Worm (Caenorhabditis elegans) whole organism, L3 larva: ENCODE results near the gene idpc-5.

Source experiments
- ZK546.5 ChIP-seq: sonication (generic microtip); optimal IDR thresholded peaks from 2 replicates; lab custom pipeline; 2017; ENCODE audit warnings: missing biosample characterization, missing genetic modification characterization
- aly-2 ChIP-seq: fragments of 150-350 bp; optimal IDR thresholded peaks from 2 replicates; lab custom pipeline; 2014; ENCODE audit warnings: missing biosample characterization, missing genetic modification characterization
- ceh-28 ChIP-seq: fragments of 150-350 bp; optimal IDR thresholded peaks from 2 replicates; lab custom pipeline; 2014; ENCODE audit warnings: missing biosample characterization, missing genetic modification reagents, missing genetic modification characterization
- ceh-82 ChIP-seq: fragments of 150-350 bp; optimal IDR thresholded peaks from 2 replicates; lab custom pipeline; 2014; ENCODE audit warnings: missing biosample characterization, missing genetic modification characterization
- egl-27 ChIP-seq: sonication (generic microtip); optimal IDR thresholded peaks from 4 replicates; lab custom pipeline; 2017; ENCODE audit warnings: missing biosample characterization, missing genetic modification reagents, missing genetic modification characterization
- egl-5 ChIP-seq: fragments of 150-350 bp; optimal IDR thresholded peaks from 2 replicates; lab custom pipeline; 2017; ENCODE audit warnings: missing biosample characterization, missing genetic modification reagents, missing genetic modification characterization, inconsistent platforms
- elt-1 ChIP-seq: fragments of 150-350 bp; optimal IDR thresholded peaks from 2 replicates; lab custom pipeline; 2014; ENCODE audit warnings: missing biosample characterization, missing genetic modification characterization
- elt-2 ChIP-seq: sonication (generic microtip); optimal IDR thresholded peaks from 2 replicates; lab custom pipeline; 2016; ENCODE audit warnings: missing genetic modification reagents, mild to moderate bottlenecking, missing genetic modification characterization, missing compliant biosample characterization
- elt-3 ChIP-seq, 3 experiments: fragments of 150-350 bp in 1 of 3; sonication (generic microtip) in 2 of 3; optimal IDR thresholded peaks; 2 replicates in 2 of 3; 4 replicates in 1 of 3; lab custom pipeline; 2014 to 2017; ENCODE audit warnings: missing biosample characterization in 3 of 3, missing genetic modification characterization in 3 of 3
- eor-1 ChIP-seq, 2 experiments: fragments of 150-350 bp; optimal IDR thresholded peaks; 2 replicates each; lab custom pipeline; 2014 to 2018; ENCODE audit warnings: missing biosample characterization in 2 of 2, missing genetic modification characterization in 2 of 2
- fos-1 ChIP-seq: fragments of 150-350 bp; optimal IDR thresholded peaks from 2 replicates; lab custom pipeline; 2014; ENCODE audit warnings: missing biosample characterization, missing genetic modification characterization
- hmg-11 ChIP-seq: sonication (generic microtip); optimal IDR thresholded peaks from 2 replicates; lab custom pipeline; 2016; ENCODE audit warnings: missing genetic modification characterization, missing compliant biosample characterization
- jun-1 ChIP-seq: fragments of 150-350 bp; optimal IDR thresholded peaks from 2 replicates; lab custom pipeline; 2014; ENCODE audit warnings: missing biosample characterization, missing genetic modification reagents, missing genetic modification characterization
- lin-15B ChIP-seq: fragments of 150-350 bp; optimal IDR thresholded peaks from 2 replicates; lab custom pipeline; 2014; ENCODE audit warnings: missing biosample characterization, missing genetic modification characterization
- lin-39 ChIP-seq: fragments of 150-350 bp; optimal IDR thresholded peaks from 2 replicates; lab custom pipeline; 2018; ENCODE audit warnings: missing biosample characterization, missing genetic modification reagents, missing genetic modification characterization
- lsy-12 ChIP-seq: sonication (generic microtip); optimal IDR thresholded peaks from 2 replicates; lab custom pipeline; 2016; ENCODE audit warnings: mild to moderate bottlenecking, missing genetic modification characterization, missing compliant biosample characterization
- mdl-1 ChIP-seq: fragments of 150-350 bp; optimal IDR thresholded peaks from 2 replicates; lab custom pipeline; 2014; ENCODE audit warnings: missing biosample characterization, missing genetic modification characterization
- nhr-11 ChIP-seq: fragments of 150-350 bp; optimal IDR thresholded peaks from 2 replicates; lab custom pipeline; 2014; ENCODE audit warnings: missing biosample characterization, missing genetic modification characterization
- nhr-12 ChIP-seq: fragments of 150-350 bp; optimal IDR thresholded peaks from 2 replicates; lab custom pipeline; 2014; ENCODE audit warnings: missing biosample characterization, missing genetic modification characterization
- nhr-23 ChIP-seq: fragments of 150-350 bp; optimal IDR thresholded peaks from 2 replicates; lab custom pipeline; 2014; ENCODE audit warnings: missing biosample characterization, missing genetic modification reagents, missing genetic modification characterization
- nhr-237 ChIP-seq: fragments of 150-350 bp; optimal IDR thresholded peaks from 2 replicates; lab custom pipeline; 2014; ENCODE audit warnings: missing biosample characterization, missing genetic modification characterization
- nhr-25 ChIP-seq: sonication (generic microtip); optimal IDR thresholded peaks from 2 replicates; lab custom pipeline; 2017; ENCODE audit warnings: missing biosample characterization, missing genetic modification characterization
- nhr-43 ChIP-seq: sonication (generic microtip); optimal IDR thresholded peaks from 2 replicates; lab custom pipeline; 2016; ENCODE audit warnings: mild to moderate bottlenecking, missing genetic modification characterization, missing compliant biosample characterization; ENCODE audit not compliant: poor library complexity, severe bottlenecking
- nhr-76 ChIP-seq: fragments of 150-350 bp; sonication (generic microtip); optimal IDR thresholded peaks from 5 replicates; lab custom pipeline; 2014; ENCODE audit warnings: missing biosample characterization, missing genetic modification characterization
- pha-4 ChIP-seq: fragments of 150-350 bp; optimal IDR thresholded peaks from 2 replicates; lab custom pipeline; 2014; ENCODE audit warnings: missing biosample characterization, missing genetic modification reagents, missing genetic modification characterization
- pqm-1 ChIP-seq: fragments of 150-350 bp; optimal IDR thresholded peaks from 2 replicates; lab custom pipeline; 2017; ENCODE audit warnings: missing biosample characterization, missing genetic modification characterization, inconsistent platforms
- sea-2 ChIP-seq: fragments of 150-350 bp; sonication (generic microtip); optimal IDR thresholded peaks from 4 replicates; lab custom pipeline; 2014; ENCODE audit warnings: missing biosample characterization, missing genetic modification reagents, missing genetic modification characterization
- skn-1 ChIP-seq: fragments of 150-350 bp; optimal IDR thresholded peaks from 2 replicates; lab custom pipeline; 2014; ENCODE audit warnings: missing biosample characterization, missing genetic modification characterization
- snpc-4 ChIP-seq: fragments of 150-350 bp; optimal IDR thresholded peaks from 2 replicates; lab custom pipeline; 2014; ENCODE audit warnings: missing biosample characterization, missing genetic modification characterization
- tbx-2 ChIP-seq: sonication (generic microtip); optimal IDR thresholded peaks from 2 replicates; lab custom pipeline; 2016; ENCODE audit warnings: mild to moderate bottlenecking, missing genetic modification characterization, missing compliant biosample characterization
- unc-39 ChIP-seq: sonication (generic microtip); optimal IDR thresholded peaks from 4 replicates; lab custom pipeline; 2017; ENCODE audit warnings: missing biosample characterization, missing genetic modification characterization
- ztf-11 ChIP-seq: fragments of 150-350 bp; optimal IDR thresholded peaks from 2 replicates; lab custom pipeline; 2014; ENCODE audit warnings: missing biosample characterization, missing genetic modification characterization

The idpc-5 gene

ce11 chrV:9584263-9584662 lies 38.5 kb downstream of the idpc-5 start:
- TF ChIP-seq eor-1 (tag; optimal IDR thresholded peaks at IDR 0.05; lab: Kevin White, UChicago) (no peak), skn-1 (tag; lab: Kevin White, UChicago) (no peak), ceh-82 (no peak), fos-1 (tag; lab: Kevin White, UChicago) (no peak), nhr-43 (no peak), ceh-28 (tag; lab: Kevin White, UChicago) (no peak), lin-39 (no peak), jun-1 (tag; lab: Kevin White, UChicago) (no peak), nhr-11 (no peak), pha-4 (no peak), lsy-12 (no peak), nhr-76 (no peak), tbx-2 (tag; lab: Kevin White, UChicago) (no peak), sea-2 (GFP tag; lab: Kevin White, UChicago) (no peak), mdl-1 (no peak), egl-5 (tag; lab: Kevin White, UChicago) (no peak), elt-1 (tag; lab: Kevin White, UChicago) (no peak), lin-15B (tag; lab: Kevin White, UChicago) (no peak), nhr-12 (no peak), aly-2 (tag; lab: Kevin White, UChicago) (no peak)

- no peak for TF ChIP-seq ZK546.5 (tag; lab: Kevin White, UChicago)
- no peak for TF ChIP-seq nhr-76
- TF ChIP-seq fos-1 (tag; lab: Kevin White, UChicago) = no peak
- no peak for TF ChIP-seq ztf-11 (tag; lab: Kevin White, UChicago)
- no peak for TF ChIP-seq tbx-2 (tag; lab: Kevin White, UChicago)
- no peak for TF ChIP-seq hmg-11 (tag; lab: Kevin White, UChicago)
These were observed 39.5 kb downstream of the idpc-5 start, which contains the start of gene K09G1.1 for ce11 chrV:9583323-9583644. K09G1.1 (plus strand) TSS chrV:9583545.

ce11 chrV:9582594-9583322 lies 40.0 kb downstream of the idpc-5 start, which contains the start of gene rtfo-1:
rtfo-1 (minus strand) TSS chrV:9582644.
- no peak for TF ChIP-seq unc-39 (tag; lab: Kevin White, UChicago)
- peak; percentile 4 for TF ChIP-seq elt-2 (tag; lab: Kevin White, UChicago)
- no peak for TF ChIP-seq mdl-1
- TF ChIP-seq snpc-4 (tag; lab: Kevin White, UChicago) = peak; percentile 4
- TF ChIP-seq nhr-43 = peak; percentile 45
- TF ChIP-seq pqm-1 = no peak
- TF ChIP-seq nhr-25 = peak; percentile 18
- TF ChIP-seq pha-4 = peak; percentile 60
- peak; percentile 35 for TF ChIP-seq nhr-23 (tag; lab: Kevin White, UChicago)
- peak; percentile 62 for TF ChIP-seq hmg-11 (tag; lab: Kevin White, UChicago)
- TF ChIP-seq tbx-2 (tag; lab: Kevin White, UChicago) = no peak
- TF ChIP-seq, all 47 proteins: peak for 7

- TF ChIP-seq jun-1 (tag; lab: Kevin White, UChicago) (no peak), elt-3 (tag; optimal IDR thresholded peaks at IDR 0.05; lab: Kevin White, UChicago) (no peak), nhr-237 (no peak), egl-27 (tag; lab: Kevin White, UChicago) (no peak), tbx-2 (tag; lab: Kevin White, UChicago) (no peak)
These were observed 45.7 kb downstream of the idpc-5 start, which contains the start of gene F25B3.2 for ce11 chrV:9576991-9577390. F25B3.2 (plus strand) TSS chrV:9577291.
